Fruit fly (Drosophila melanogaster) whole organism, embryonic: ENCODE results near the gene sun.

Experiments used
- ATbp ChIP-seq: fragments of 200-800 bp; sonication (Bioruptor generic); optimal IDR thresholded peaks from 2 replicates; lab custom pipeline; 2017; ENCODE audit warnings: missing biosample characterization, mild to moderate bottlenecking, missing genetic modification characterization, missing genetic modification reagents
- Ada2b ChIP-seq: fragments of 200-800 bp; sonication (Bioruptor generic); IDR thresholded peaks from 2 replicates; pipeline ENCODE4 v1.3.6; 2022; ENCODE audit warnings: missing biosample characterization, missing genetic modification characterization
- Bgb ChIP-seq: fragments of 200-800 bp; sonication (Bioruptor generic); IDR thresholded peaks from 2 replicates; pipeline ENCODE4 v1.3.6; 2022; ENCODE audit warnings: missing biosample characterization, missing genetic modification characterization; ENCODE audit not compliant: partially characterized antibody
- CG11093 ChIP-seq: fragments of 200-800 bp; sonication (Bioruptor generic); IDR thresholded peaks from 3 replicates; pipeline ENCODE4 v1.3.6; 2022; ENCODE audit warnings: missing biosample characterization, missing genetic modification characterization
- CG12104 ChIP-seq: fragments of 200-800 bp; sonication (Bioruptor generic); optimal IDR thresholded peaks from 3 replicates; lab custom pipeline; 2016; ENCODE audit warnings: missing biosample characterization, missing genetic modification characterization
- CG12744 ChIP-seq: fragments of 200-800 bp; sonication (Bioruptor generic); optimal IDR thresholded peaks from 2 replicates; lab custom pipeline; 2016; ENCODE audit warnings: missing biosample characterization, missing genetic modification characterization
- CG13287 ChIP-seq: fragments of 200-800 bp; sonication (Bioruptor generic); IDR thresholded peaks from 2 replicates; pipeline ENCODE4 v1.3.6; 2022; ENCODE audit warnings: missing biosample characterization, missing genetic modification characterization; ENCODE audit not compliant: partially characterized antibody
- CG14710 ChIP-seq: fragments of 200-800 bp; sonication (Bioruptor generic); optimal IDR thresholded peaks from 3 replicates; lab custom pipeline; 2019; ENCODE audit warnings: missing biosample characterization, mild to moderate bottlenecking, missing genetic modification characterization, moderate library complexity
- CG1603 ChIP-seq: fragments of 200-800 bp; sonication (Bioruptor generic); optimal IDR thresholded peaks from 2 replicates; lab custom pipeline; 2019; ENCODE audit warnings: missing biosample characterization, mild to moderate bottlenecking, missing genetic modification characterization, moderate library complexity
- CG16863 ChIP-seq: fragments of 200-800 bp; sonication (Bioruptor generic); optimal IDR thresholded peaks from 3 replicates; lab custom pipeline; 2016; ENCODE audit warnings: missing biosample characterization, missing genetic modification characterization
- CG17385 ChIP-seq: fragments of 200-800 bp; sonication (Bioruptor generic); optimal IDR thresholded peaks from 3 replicates; lab custom pipeline; 2018; ENCODE audit warnings: missing biosample characterization, mild to moderate bottlenecking, missing genetic modification characterization
- CG2678 ChIP-seq: fragments of 200-800 bp; sonication (Bioruptor generic); optimal IDR thresholded peaks from 3 replicates; lab custom pipeline; 2019; ENCODE audit warnings: missing biosample characterization, mild to moderate bottlenecking, missing genetic modification characterization, moderate library complexity
- CG4707 ChIP-seq: fragments of 200-800 bp; sonication (Bioruptor generic); optimal IDR thresholded peaks from 2 replicates; lab custom pipeline; 2018; ENCODE audit warnings: missing biosample characterization, mild to moderate bottlenecking, missing genetic modification characterization, moderate library complexity
- CG6175 ChIP-seq: fragments of 200-800 bp; sonication (Bioruptor generic); IDR thresholded peaks from 3 replicates; pipeline ENCODE4 v1.3.6; 2022; ENCODE audit warnings: missing biosample characterization, missing genetic modification characterization
- CG7839 ChIP-seq: fragments of 200-800 bp; sonication (Bioruptor generic); optimal IDR thresholded peaks from 3 replicates; lab custom pipeline; 2018; ENCODE audit warnings: missing biosample characterization, mild to moderate bottlenecking, missing genetic modification characterization, moderate library complexity
- CG7963 ChIP-seq: fragments of 200-800 bp; sonication (Bioruptor generic); IDR thresholded peaks from 3 replicates; pipeline ENCODE4 v1.3.6; 2022; ENCODE audit warnings: missing biosample characterization, missing genetic modification characterization; ENCODE audit not compliant: partially characterized antibody
- CG8924 ChIP-seq: fragments of 200-800 bp; optimal IDR thresholded peaks from 3 replicates; lab custom pipeline; 2019; ENCODE audit warnings: missing biosample characterization, mild to moderate bottlenecking, missing genetic modification characterization, moderate library complexity
- CG9932 ChIP-seq: fragments of 200-800 bp; sonication (Bioruptor generic); IDR thresholded peaks from 2 replicates; pipeline ENCODE4 v1.3.6; 2022; ENCODE audit warnings: missing biosample characterization, missing genetic modification characterization
- Dll ChIP-seq: fragments of 200-800 bp; sonication (Bioruptor generic); IDR thresholded peaks from 4 replicates; pipeline ENCODE4 v1.3.6; 2022; ENCODE audit warnings: missing biosample characterization, missing genetic modification characterization; ENCODE audit not compliant: partially characterized antibody
- H2.0 ChIP-seq: fragments of 200-800 bp; sonication (Bioruptor generic); IDR thresholded peaks from 2 replicates; pipeline ENCODE4 v1.3.6; 2022; ENCODE audit warnings: missing biosample characterization, missing genetic modification characterization
- MBD-R2 ChIP-seq: fragments of 200-800 bp; sonication (Bioruptor generic); IDR thresholded peaks from 2 replicates; pipeline ENCODE4 v1.3.6; 2022; ENCODE audit warnings: missing biosample characterization, missing genetic modification characterization
- MESR4 ChIP-seq: fragments of 200-800 bp; sonication (Bioruptor generic); optimal IDR thresholded peaks from 2 replicates; lab custom pipeline; 2018; ENCODE audit warnings: missing biosample characterization, mild to moderate bottlenecking, missing genetic modification characterization, moderate library complexity
- Ptx1 ChIP-seq: fragments of 200-800 bp; sonication (Bioruptor generic); IDR thresholded peaks from 2 replicates; pipeline ENCODE4 v1.3.6; 2022; ENCODE audit warnings: missing biosample characterization, missing genetic modification characterization
- Xbp1 ChIP-seq: fragments of 200-800 bp; sonication (Bioruptor generic); optimal IDR thresholded peaks from 3 replicates; lab custom pipeline; 2016; ENCODE audit warnings: missing biosample characterization, mild to moderate bottlenecking, missing genetic modification characterization
- ab ChIP-seq: fragments of 200-800 bp; sonication (Bioruptor generic); optimal IDR thresholded peaks from 2 replicates; lab custom pipeline; 2016; ENCODE audit warnings: missing biosample characterization, missing genetic modification characterization
- amos ChIP-seq: fragments of 200-800 bp; sonication (Bioruptor generic); IDR thresholded peaks from 2 replicates; pipeline ENCODE4 v1.3.6; 2022; ENCODE audit warnings: missing biosample characterization, missing genetic modification characterization; ENCODE audit not compliant: partially characterized antibody
- ara ChIP-seq: fragments of 200-800 bp; sonication (Bioruptor generic); IDR thresholded peaks from 2 replicates; pipeline ENCODE4 v1.3.6; 2022; ENCODE audit warnings: missing biosample characterization, missing genetic modification characterization
- corto ChIP-seq: fragments of 200-800 bp; sonication (Bioruptor generic); optimal IDR thresholded peaks from 2 replicates; lab custom pipeline; 2016; ENCODE audit warnings: missing biosample characterization, mild to moderate bottlenecking, missing genetic modification characterization, moderate library complexity
- crc ChIP-seq: fragments of 200-800 bp; sonication (Bioruptor generic); optimal IDR thresholded peaks from 2 replicates; lab custom pipeline; 2016; ENCODE audit warnings: missing biosample characterization, missing genetic modification characterization
- crol ChIP-seq: fragments of 200-800 bp; sonication (Bioruptor generic); IDR thresholded peaks from 2 replicates; pipeline ENCODE4 v1.3.6; 2022; ENCODE audit warnings: missing biosample characterization, missing genetic modification characterization
- crp ChIP-seq, 2 experiments: fragments of 200-800 bp; sonication (Bioruptor generic); optimal IDR thresholded peaks; 2 replicates in 1 of 2; 3 replicates in 1 of 2; lab custom pipeline; 2017; ENCODE audit warnings: missing biosample characterization in 2 of 2, missing genetic modification characterization in 2 of 2, mild to moderate bottlenecking in 1 of 2, moderate library complexity in 1 of 2
- dati ChIP-seq: fragments of 200-800 bp; sonication (Bioruptor generic); IDR thresholded peaks from 2 replicates; pipeline ENCODE4 v1.3.6; 2022; ENCODE audit warnings: missing biosample characterization, missing genetic modification characterization
- eve ChIP-seq, 2 experiments: fragments of >200 bp; optimal IDR thresholded peaks; 2 replicates each; lab custom pipeline; 2017; ENCODE audit warnings: missing biosample characterization in 2 of 2, missing genetic modification characterization in 2 of 2
- gcm ChIP-seq: fragments of 200-800 bp; sonication (Bioruptor generic); optimal IDR thresholded peaks from 2 replicates; lab custom pipeline; 2019; ENCODE audit warnings: missing biosample characterization, mild to moderate bottlenecking, missing genetic modification characterization, moderate library complexity
- grau ChIP-seq: fragments of 200-800 bp; optimal IDR thresholded peaks from 3 replicates; lab custom pipeline; 2019; ENCODE audit warnings: missing biosample characterization, mild to moderate bottlenecking, missing genetic modification characterization, moderate library complexity
- hbn ChIP-seq: fragments of 200-800 bp; sonication (Bioruptor generic); IDR thresholded peaks from 2 replicates; pipeline ENCODE4 v1.3.6; 2022; ENCODE audit warnings: missing biosample characterization, missing genetic modification characterization; ENCODE audit not compliant: partially characterized antibody
- inv ChIP-seq: fragments of 200-800 bp; sonication (Bioruptor generic); IDR thresholded peaks from 2 replicates; pipeline ENCODE4 v1.3.6; 2022; ENCODE audit warnings: missing biosample characterization, missing genetic modification characterization; ENCODE audit not compliant: partially characterized antibody
- lab ChIP-seq: fragments of 200-800 bp; sonication (Bioruptor generic); optimal IDR thresholded peaks from 3 replicates; lab custom pipeline; 2017; ENCODE audit warnings: missing biosample characterization, missing genetic modification characterization, mild to moderate bottlenecking, moderate library complexity, missing genetic modification reagents
- nerfin-2 ChIP-seq: fragments of 200-800 bp; sonication (Bioruptor generic); IDR thresholded peaks from 2 replicates; pipeline ENCODE4 v1.3.6; 2022; ENCODE audit warnings: missing biosample characterization, missing genetic modification characterization; ENCODE audit not compliant: partially characterized antibody
- phol ChIP-seq: fragments of 200-800 bp; sonication (Bioruptor generic); optimal IDR thresholded peaks from 3 replicates; lab custom pipeline; 2018; ENCODE audit warnings: missing biosample characterization, mild to moderate bottlenecking, missing genetic modification characterization, moderate library complexity
- ro ChIP-seq: fragments of 200-800 bp; sonication (Bioruptor generic); IDR thresholded peaks from 2 replicates; pipeline ENCODE4 v1.3.6; 2022; ENCODE audit warnings: missing biosample characterization, missing genetic modification characterization
- sd ChIP-seq: fragments of 200-800 bp; sonication (Bioruptor generic); optimal IDR thresholded peaks from 3 replicates; lab custom pipeline; 2018; ENCODE audit warnings: missing biosample characterization, mild to moderate bottlenecking, missing genetic modification characterization, moderate library complexity
- slp2 ChIP-seq: fragments of 200-800 bp; sonication (Bioruptor generic); optimal IDR thresholded peaks from 2 replicates; lab custom pipeline; 2016; ENCODE audit warnings: missing biosample characterization, missing genetic modification characterization
- sob ChIP-seq: fragments of 200-800 bp; sonication (Bioruptor generic); IDR thresholded peaks from 2 replicates; pipeline ENCODE4 v1.3.6; 2022; ENCODE audit warnings: missing biosample characterization, missing genetic modification characterization
- tna ChIP-seq: fragments of 200-800 bp; sonication (Bioruptor generic); IDR thresholded peaks from 2 replicates; pipeline ENCODE4 v1.3.6; 2022; ENCODE audit warnings: missing biosample characterization, missing genetic modification characterization; ENCODE audit not compliant: partially characterized antibody
- toy ChIP-seq: fragments of 200-800 bp; sonication (Bioruptor generic); IDR thresholded peaks from 2 replicates; pipeline ENCODE4 v1.3.6; 2022; ENCODE audit warnings: missing biosample characterization, missing genetic modification characterization
- tx ChIP-seq: fragments of 200-800 bp; sonication (Bioruptor generic); optimal IDR thresholded peaks from 2 replicates; lab custom pipeline; 2016; ENCODE audit warnings: missing biosample characterization, missing genetic modification characterization
- unpg ChIP-seq: fragments of 200-800 bp; sonication (Bioruptor generic); optimal IDR thresholded peaks from 3 replicates; lab custom pipeline; 2018; ENCODE audit warnings: missing biosample characterization, mild to moderate bottlenecking, missing genetic modification characterization, moderate library complexity

sun gene

DNA sequence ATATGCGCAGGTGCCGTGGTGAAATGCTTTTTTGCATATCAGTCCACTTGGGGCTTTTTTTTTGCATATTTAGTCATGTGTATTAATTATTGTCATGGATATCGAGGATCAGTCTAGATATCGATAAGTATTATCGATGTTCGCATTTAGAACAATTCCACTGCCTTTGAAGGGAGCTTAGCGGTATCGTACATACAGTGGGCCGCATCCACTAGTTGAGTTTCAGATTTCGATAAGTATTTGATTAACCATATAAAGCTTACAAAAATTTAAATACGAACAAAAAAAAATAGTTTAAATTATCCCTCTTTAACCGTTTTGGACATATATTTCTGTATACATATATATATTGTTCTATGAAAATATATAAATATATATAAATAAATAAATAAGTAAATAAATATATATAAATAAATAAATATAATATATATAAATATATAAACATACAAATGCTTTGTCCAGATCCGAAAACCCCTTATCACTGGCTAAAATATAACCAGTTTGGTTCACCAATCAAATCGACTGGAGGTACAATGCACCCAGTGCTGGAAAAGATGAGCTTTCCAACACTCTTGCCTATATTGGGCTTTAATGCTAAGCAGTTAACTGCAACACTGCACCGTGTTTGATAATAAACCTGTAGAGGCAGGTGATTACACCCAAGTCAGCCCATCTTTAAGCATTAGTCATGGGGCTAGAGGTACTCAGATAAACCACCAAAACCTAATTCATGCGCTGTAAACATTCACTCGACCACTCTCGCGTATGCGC lies 46.0 kb downstream of the sun start (continued):
- TF ChIP-seq CG2678 (tag; lab: Kevin White, UChicago) (peak; percentile 48), crp (GFP tag; optimal IDR thresholded peaks at IDR 0.05; lab: Kevin White, UChicago) (no peak), tx (GFP tag; lab: Kevin White, UChicago) (no peak), Xbp1 (no peak), CG11093 (GFP tag; lab: Robert Waterston, UW) (no peak), nerfin-2 (GFP tag; lab: Robert Waterston, UW) (peak; percentile 53; the same call in 1 of the 2 replicates), ara (GFP tag; lab: Robert Waterston, UW) (no peak), tna (GFP tag; lab: Robert Waterston, UW) (peak; percentile 38; the same call in 1 of the 2 replicates), phol (tag; lab: Kevin White, UChicago) (peak; percentile 43), Dll (peak; percentile 75; the same call in 3 of the 4 replicates), CG8924 (tag; lab: Kevin White, UChicago) (peak; percentile 3), CG17385 (GFP tag; lab: Kevin White, UChicago) (peak; percentile 36), CG7963 (0 out of 3 replicates have a peak, but pooled peaks have one; percentile 38), CG7839 (tag; lab: Kevin White, UChicago) (peak; percentile 18), grau (peak; percentile 37), sd (tag; lab: Kevin White, UChicago) (peak; percentile 30), ab (GFP tag; lab: Kevin White, UChicago) (no peak), CG9932 (GFP tag; lab: Robert Waterston, UW) (peak; percentile 62), CG16863 (GFP tag; lab: Kevin White, UChicago) (no peak), amos (peak; percentile 86; the same call in 1 of the 2 replicates), MESR4 (GFP tag; lab: Kevin White, UChicago) (peak; percentile 22), Ada2b (no peak), CG12744 (GFP tag; lab: Kevin White, UChicago) (no peak), inv (peak; percentile 70), ro (GFP tag; lab: Robert Waterston, UW) (no peak), H2.0 (GFP tag; lab: Robert Waterston, UW) (no peak), lab (GFP tag; lab: Kevin White, UChicago) (peak; percentile 10), eve (GFP tag; optimal IDR thresholded peaks at IDR 0.05; lab: Kevin White, UChicago) (peak in 1 of 2 experiments; percentile 38), toy (GFP tag; lab: Robert Waterston, UW) (no peak), ATbp (peak; percentile 29), MBD-R2 (GFP tag; lab: Robert Waterston, UW) (peak; percentile 44), unpg (GFP tag; lab: Kevin White, UChicago) (peak; percentile 24), crc (GFP tag; lab: Kevin White, UChicago) (no peak), slp2 (no peak), Bgb (GFP tag; lab: Robert Waterston, UW) (peak; percentile 75), CG6175 (no peak), corto (GFP tag; lab: Kevin White, UChicago) (no peak), CG13287 (GFP tag; lab: Robert Waterston, UW) (peak; percentile 81), hbn (GFP tag; lab: Robert Waterston, UW) (peak; percentile 66; the same call in 1 of the 2 replicates), dati (GFP tag; lab: Robert Waterston, UW) (no peak), CG14710 (tag; lab: Kevin White, UChicago) (peak; percentile 28), sob (GFP tag; lab: Robert Waterston, UW) (no peak), CG1603 (tag; lab: Kevin White, UChicago) (peak; percentile 30), gcm (GFP tag; lab: Kevin White, UChicago) (peak; percentile 21), crol (GFP tag; lab: Robert Waterston, UW) (no peak), CG12104 (GFP tag; lab: Kevin White, UChicago) (no peak), CG4707 (GFP tag; lab: Kevin White, UChicago) (peak; percentile 94), Ptx1 (peak; percentile 39)
